Worm (Caenorhabditis elegans) whole organism, L1 larva: ENCODE data around the gene pgph-1.

Experiments used
- C16A3.4 ChIP-seq: fragments of 150-350 bp; optimal IDR thresholded peaks from 2 replicates; lab custom pipeline; 2014; ENCODE audit warnings: missing biosample characterization, missing genetic modification characterization
- F16B12.6 ChIP-seq: fragments of 150-350 bp; optimal IDR thresholded peaks from 2 replicates; lab custom pipeline; 2014; ENCODE audit warnings: missing biosample characterization, missing genetic modification characterization
- alr-1 ChIP-seq: fragments of 200-800 bp; sonication (Bioruptor generic); optimal IDR thresholded peaks from 2 replicates; lab custom pipeline; 2018; ENCODE audit warnings: borderline replicate concordance, mild to moderate bottlenecking, missing genetic modification characterization, missing compliant biosample characterization
- ceh-8 ChIP-seq: fragments of 200-800 bp; sonication (Bioruptor generic); optimal IDR thresholded peaks from 2 replicates; lab custom pipeline; 2018; ENCODE audit warnings: mild to moderate bottlenecking, missing genetic modification characterization, moderate library complexity, missing compliant biosample characterization
- ceh-82 ChIP-seq, 3 experiments: fragments of 150-350 bp in 1 of 3; sonication (generic microtip) in 2 of 3; optimal IDR thresholded peaks; 2 replicates each; lab custom pipeline; 2014 to 2017; ENCODE audit warnings: missing biosample characterization in 3 of 3, missing genetic modification characterization in 3 of 3
- ceh-88 ChIP-seq: fragments of 200-800 bp; sonication (Bioruptor generic); IDR thresholded peaks from 2 replicates; pipeline ENCODE4 v1.3.6; 2022; ENCODE audit warnings: missing genetic modification characterization, missing compliant biosample characterization
- ces-1 ChIP-seq: fragments of 150-350 bp; optimal IDR thresholded peaks from 2 replicates; lab custom pipeline; 2014; ENCODE audit warnings: missing biosample characterization, missing genetic modification reagents, missing genetic modification characterization
- dpl-1 ChIP-seq, 3 experiments: fragments of 150-350 bp in 2 of 3; sonication (generic microtip) in 1 of 3; optimal IDR thresholded peaks; 2 replicates each; lab custom pipeline; 2014 to 2017; ENCODE audit warnings: missing biosample characterization in 3 of 3, missing genetic modification characterization in 3 of 3, missing genetic modification reagents in 3 of 3
- dsc-1 ChIP-seq: sonication (generic microtip); optimal IDR thresholded peaks from 2 replicates; lab custom pipeline; 2016; ENCODE audit warnings: mild to moderate bottlenecking, missing genetic modification characterization, missing compliant biosample characterization
- egl-13 ChIP-seq: sonication (generic microtip); optimal IDR thresholded peaks from 2 replicates; lab custom pipeline; 2016; ENCODE audit warnings: missing genotype, missing genetic modification reagents, missing genetic modification characterization, missing compliant biosample characterization
- egl-27 ChIP-seq, 2 experiments: fragments of 150-350 bp in 1 of 2; sonication (generic microtip); optimal IDR thresholded peaks; 3 replicates each; lab custom pipeline; 2017 to 2018; ENCODE audit warnings: missing biosample characterization in 2 of 2, missing genetic modification characterization in 2 of 2, missing genetic modification reagents in 2 of 2
- elt-2 ChIP-seq: sonication (generic microtip); optimal IDR thresholded peaks from 2 replicates; lab custom pipeline; 2016; ENCODE audit warnings: missing genetic modification characterization, mild to moderate bottlenecking, inconsistent platforms, missing compliant biosample characterization, missing genetic modification reagents
- elt-3 ChIP-seq, 6 experiments: fragments of 150-350 bp in 1 of 6; sonication (generic microtip); optimal IDR thresholded peaks; 2 replicates each; lab custom pipeline; 2017 to 2018; ENCODE audit warnings: missing biosample characterization in 6 of 6, missing genetic modification characterization in 6 of 6, inconsistent platforms in 1 of 6
- fkh-8 ChIP-seq: sonication (generic microtip); optimal IDR thresholded peaks from 2 replicates; lab custom pipeline; 2016; ENCODE audit warnings: mild to moderate bottlenecking, missing genetic modification characterization, missing compliant biosample characterization
- irx-1 ChIP-seq: sonication (generic microtip); optimal IDR thresholded peaks from 2 replicates; lab custom pipeline; 2016; ENCODE audit warnings: missing genetic modification characterization, missing compliant biosample characterization
- isw-1 ChIP-seq: fragments of 200-800 bp; sonication (Bioruptor generic); IDR thresholded peaks from 2 replicates; pipeline ENCODE4 v1.3.6; 2022; ENCODE audit warnings: missing genetic modification characterization, missing compliant biosample characterization
- jun-1 ChIP-seq: fragments of 150-350 bp; optimal IDR thresholded peaks from 2 replicates; lab custom pipeline; 2014; ENCODE audit warnings: missing biosample characterization, missing genetic modification reagents, missing genetic modification characterization
- lin-13 ChIP-seq: fragments of 150-350 bp; optimal IDR thresholded peaks from 2 replicates; lab custom pipeline; 2014; ENCODE audit warnings: missing biosample characterization, missing genetic modification reagents, missing genetic modification characterization
- lin-14 ChIP-seq: fragments of 200-800 bp; sonication (Bioruptor generic); optimal IDR thresholded peaks from 2 replicates; lab custom pipeline; 2018; ENCODE audit warnings: mild to moderate bottlenecking, missing genetic modification characterization, moderate library complexity, missing compliant biosample characterization
- lin-15B ChIP-seq: fragments of 150-350 bp; sonication (generic microtip); optimal IDR thresholded peaks from 3 replicates; lab custom pipeline; 2014; ENCODE audit warnings: missing biosample characterization, missing genetic modification characterization
- lin-35 ChIP-seq, 2 experiments: fragments of 150-350 bp; optimal IDR thresholded peaks; 2 replicates each; lab custom pipeline; 2014; ENCODE audit warnings: missing biosample characterization in 2 of 2, missing genetic modification characterization in 2 of 2, missing genetic modification reagents in 2 of 2
- lin-39 ChIP-seq: fragments of 150-350 bp; optimal IDR thresholded peaks from 2 replicates; lab custom pipeline; 2014; ENCODE audit warnings: missing biosample characterization, missing genetic modification reagents, missing genetic modification characterization
- lsy-2 ChIP-seq, 2 experiments: fragments of 150-350 bp; optimal IDR thresholded peaks; 2 replicates each; lab custom pipeline; 2014; ENCODE audit warnings: missing biosample characterization in 2 of 2, missing genetic modification characterization in 2 of 2
- mdl-1 ChIP-seq, 2 experiments: fragments of 150-350 bp; optimal IDR thresholded peaks; 2 replicates each; lab custom pipeline; 2014 to 2017; ENCODE audit warnings: missing biosample characterization in 2 of 2, missing genetic modification characterization in 2 of 2, inconsistent platforms in 1 of 2
- mef-2 ChIP-seq: fragments of 150-350 bp; optimal IDR thresholded peaks from 2 replicates; lab custom pipeline; 2014; ENCODE audit warnings: missing biosample characterization, missing genetic modification characterization
- mep-1 ChIP-seq: fragments of 150-350 bp; optimal IDR thresholded peaks from 2 replicates; lab custom pipeline; 2014; ENCODE audit warnings: missing biosample characterization, missing genetic modification characterization
- nhr-11 ChIP-seq: fragments of 150-350 bp; optimal IDR thresholded peaks from 2 replicates; lab custom pipeline; 2014; ENCODE audit warnings: missing biosample characterization, missing genetic modification characterization
- nhr-12 ChIP-seq: sonication (generic microtip); optimal IDR thresholded peaks from 2 replicates; lab custom pipeline; 2017; ENCODE audit warnings: missing biosample characterization, missing genetic modification characterization
- nhr-19 ChIP-seq: fragments of 200-800 bp; sonication (Bioruptor generic); conservative IDR thresholded peaks from 2 replicates; pipeline ENCODE4 v1.3.6; 2022; ENCODE audit warnings: missing genetic modification characterization, missing compliant biosample characterization
- nhr-20 ChIP-seq: sonication (generic microtip); optimal IDR thresholded peaks from 2 replicates; lab custom pipeline; 2016; ENCODE audit warnings: mild to moderate bottlenecking, missing genetic modification characterization, missing compliant biosample characterization
- nhr-47 ChIP-seq: sonication (generic microtip); optimal IDR thresholded peaks from 2 replicates; lab custom pipeline; 2016; ENCODE audit warnings: mild to moderate bottlenecking, missing genetic modification characterization, moderate library complexity, missing compliant biosample characterization
- nhr-77 ChIP-seq: fragments of 150-350 bp; optimal IDR thresholded peaks from 2 replicates; lab custom pipeline; 2014; ENCODE audit warnings: missing biosample characterization, missing genetic modification characterization
- nhr-84 ChIP-seq: sonication (generic microtip); optimal IDR thresholded peaks from 2 replicates; lab custom pipeline; 2017; ENCODE audit warnings: missing biosample characterization, missing genetic modification characterization
- nhr-85 ChIP-seq: sonication (generic microtip); peaks from one replicate; lab custom pipeline; 2016; ENCODE audit warnings: missing genetic modification characterization, inconsistent platforms, missing compliant biosample characterization
- nhr-90 ChIP-seq: sonication (generic microtip); optimal IDR thresholded peaks from 2 replicates; lab custom pipeline; 2016; ENCODE audit warnings: mild to moderate bottlenecking, missing genetic modification characterization, missing compliant biosample characterization; ENCODE audit not compliant: poor library complexity
- pax-3 ChIP-seq: fragments of 200-800 bp; sonication (Bioruptor generic); optimal IDR thresholded peaks from 2 replicates; lab custom pipeline; 2018; ENCODE audit warnings: mild to moderate bottlenecking, missing genetic modification characterization, moderate library complexity, missing compliant biosample characterization
- rnt-1 ChIP-seq: sonication (generic microtip); optimal IDR thresholded peaks from 2 replicates; lab custom pipeline; 2016; ENCODE audit warnings: mild to moderate bottlenecking, missing genetic modification characterization, moderate library complexity, missing compliant biosample characterization
- skn-1 ChIP-seq: fragments of 150-350 bp; optimal IDR thresholded peaks from 2 replicates; lab custom pipeline; 2014; ENCODE audit warnings: missing biosample characterization, missing genetic modification characterization
- snpc-4 ChIP-seq: fragments of 150-350 bp; optimal IDR thresholded peaks from 2 replicates; lab custom pipeline; 2014; ENCODE audit warnings: missing biosample characterization, missing genetic modification characterization
- sox-4 ChIP-seq: sonication (generic microtip); optimal IDR thresholded peaks from 2 replicates; lab custom pipeline; 2016; ENCODE audit warnings: missing genetic modification characterization, missing compliant biosample characterization
- sptf-1 ChIP-seq: fragments of 150-350 bp; optimal IDR thresholded peaks from 2 replicates; lab custom pipeline; 2014; ENCODE audit warnings: missing biosample characterization, missing genetic modification characterization
- sup-37 ChIP-seq: fragments of 200-800 bp; sonication (Bioruptor generic); optimal IDR thresholded peaks from 2 replicates; lab custom pipeline; 2018; ENCODE audit warnings: mild to moderate bottlenecking, missing genetic modification characterization, missing compliant biosample characterization
- swsn-7 ChIP-seq: sonication (generic microtip); optimal IDR thresholded peaks from 2 replicates; lab custom pipeline; 2016; ENCODE audit warnings: missing genetic modification characterization, missing compliant biosample characterization
- unc-30 ChIP-seq: sonication (generic microtip); optimal IDR thresholded peaks from 2 replicates; lab custom pipeline; 2017; ENCODE audit warnings: missing biosample characterization, missing genetic modification characterization
- unc-62 ChIP-seq: fragments of 150-350 bp; optimal IDR thresholded peaks from 2 replicates; lab custom pipeline; 2014; ENCODE audit warnings: missing biosample characterization, missing genetic modification reagents, missing genetic modification characterization
- unc-98 ChIP-seq: fragments of 200-800 bp; sonication (Bioruptor generic); IDR thresholded peaks from 2 replicates; pipeline ENCODE4 v1.3.6; 2022; ENCODE audit warnings: missing genetic modification characterization, missing compliant biosample characterization
- vab-15 ChIP-seq: sonication (generic microtip); optimal IDR thresholded peaks from 2 replicates; lab custom pipeline; 2017; ENCODE audit warnings: missing genotype, mild to moderate bottlenecking, missing genetic modification characterization, missing compliant biosample characterization
- xbp-1 ChIP-seq: sonication (generic microtip); optimal IDR thresholded peaks from 2 replicates; lab custom pipeline; 2016; ENCODE audit warnings: missing genetic modification characterization, missing compliant biosample characterization
- ztf-11 ChIP-seq, 2 experiments: sonication (generic microtip); optimal IDR thresholded peaks; 2 replicates each; lab custom pipeline; 2016 to 2017; ENCODE audit warnings: missing genetic modification characterization in 2 of 2, missing biosample characterization in 1 of 2, missing compliant biosample characterization in 1 of 2

The pgph-1 gene

ce11 chrV:5780713-5781360 lies 27.5 kb upstream of the pgph-1 start, which contains the start of gene F44E7.5 (continued):
- peak; percentile 81 for TF ChIP-seq nhr-85 (tag; lab: Kevin White, UChicago)
- no peak for TF ChIP-seq egl-13 (tag; lab: Kevin White, UChicago)
- TF ChIP-seq irx-1 (tag; lab: Kevin White, UChicago): no peak
- no peak for TF ChIP-seq sptf-1 (tag; lab: Kevin White, UChicago)
- no peak for TF ChIP-seq ceh-88 (GFP tag; lab: Robert Waterston, UW)
- TF ChIP-seq nhr-11 (tag; lab: Kevin White, UChicago): no peak
- TF ChIP-seq lin-15B: no peak
- no peak for TF ChIP-seq nhr-12 (tag; lab: Kevin White, UChicago)
- peak; percentile 72 for TF ChIP-seq mep-1 (tag; lab: Kevin White, UChicago)
- peak in 3 of 6 experiments; percentile 11 to 74 (median 51) for TF ChIP-seq elt-3 (tag; optimal IDR thresholded peaks at IDR 0.05; lab: Kevin White, UChicago)
- peak; percentile 92 for TF ChIP-seq lin-14 (GFP tag; lab: Kevin White, UChicago)
- TF ChIP-seq F16B12.6 (tag; lab: Kevin White, UChicago): no peak
- TF ChIP-seq sox-4 (tag; lab: Kevin White, UChicago): no peak
- TF ChIP-seq isw-1 (GFP tag; lab: Robert Waterston, UW): no peak
- no peak for TF ChIP-seq ztf-11 (tag; optimal IDR thresholded peaks at IDR 0.05; lab: Kevin White, UChicago)
- TF ChIP-seq unc-30 (tag; lab: Kevin White, UChicago): no peak
- peak; percentile 83 for TF ChIP-seq nhr-90 (tag; lab: Kevin White, UChicago)
- TF ChIP-seq lin-13 (GFP tag; lab: Kevin White, UChicago): peak; percentile 20
- TF ChIP-seq ceh-8 (GFP tag; lab: Kevin White, UChicago): no peak
- no peak for TF ChIP-seq ces-1 (GFP tag; lab: Kevin White, UChicago)
- peak; percentile 8 for TF ChIP-seq jun-1 (tag; lab: Kevin White, UChicago)
- TF ChIP-seq sup-37: no peak
- peak; percentile 58 for TF ChIP-seq nhr-47 (tag; lab: Kevin White, UChicago)
- TF ChIP-seq mdl-1 (tag; optimal IDR thresholded peaks at IDR 0.05; lab: Kevin White, UChicago): peak in 1 of 2 experiments; percentile 20
- no peak for TF ChIP-seq nhr-77 (tag; lab: Kevin White, UChicago)
- TF ChIP-seq rnt-1 (tag; lab: Kevin White, UChicago): peak; percentile 59
- TF ChIP-seq dpl-1 (GFP tag; optimal IDR thresholded peaks at IDR 0.05; lab: Kevin White, UChicago): peak; percentile 16 to 26 (median 25)
- TF ChIP-seq fkh-8 (tag; lab: Kevin White, UChicago): no peak
- no peak for TF ChIP-seq pax-3 (tag; lab: Kevin White, UChicago)
- no peak for TF ChIP-seq mef-2 (tag; lab: Kevin White, UChicago)
- peak; percentile 20 to 46 for TF ChIP-seq lsy-2 (tag; optimal IDR thresholded peaks at IDR 0.05; lab: Kevin White, UChicago)
- peak; percentile 2 for TF ChIP-seq swsn-7 (tag; lab: Kevin White, UChicago)

ce11 chrV:5779984-5780383 lies 26.7 kb upstream of the pgph-1 start:
- no peak for TF ChIP-seq nhr-84 (tag; lab: Kevin White, UChicago)
- peak in 1 of 2 experiments; percentile 13 for TF ChIP-seq lin-35 (GFP tag; optimal IDR thresholded peaks at IDR 0.05; lab: Kevin White, UChicago)
- TF ChIP-seq jun-1 (tag; lab: Kevin White, UChicago): no peak
- no peak for TF ChIP-seq unc-62
- TF ChIP-seq elt-2 (tag; lab: Kevin White, UChicago): no peak
- peak in 2 of 3 experiments; percentile 19 to 45 for TF ChIP-seq ceh-82 (tag; optimal IDR thresholded peaks at IDR 0.05; lab: Kevin White, UChicago)
- TF ChIP-seq swsn-7 (tag; lab: Kevin White, UChicago): no peak
- TF ChIP-seq C16A3.4 (tag; lab: Kevin White, UChicago): no peak
- TF ChIP-seq lin-14 (GFP tag; lab: Kevin White, UChicago): peak; percentile 77
- TF ChIP-seq ztf-11 (tag; optimal IDR thresholded peaks at IDR 0.05; lab: Kevin White, UChicago): no peak
- TF ChIP-seq dsc-1 (tag; lab: Kevin White, UChicago): no peak
- TF ChIP-seq unc-30 (tag; lab: Kevin White, UChicago): no peak
- TF ChIP-seq egl-27 (tag; optimal IDR thresholded peaks at IDR 0.05; lab: Kevin White, UChicago): no peak
- TF ChIP-seq nhr-85 (tag; lab: Kevin White, UChicago): peak; percentile 48
- no peak for TF ChIP-seq alr-1
- no peak for TF ChIP-seq irx-1 (tag; lab: Kevin White, UChicago)
- peak; percentile 27 for TF ChIP-seq nhr-20 (tag; lab: Kevin White, UChicago)
- TF ChIP-seq xbp-1 (tag; lab: Kevin White, UChicago): no peak
- TF ChIP-seq nhr-19 (GFP tag; lab: Robert Waterston, UW): peak; percentile 63
- TF ChIP-seq sptf-1 (tag; lab: Kevin White, UChicago): no peak
- TF ChIP-seq snpc-4 (tag; lab: Kevin White, UChicago): no peak
- no peak for TF ChIP-seq vab-15 (tag; lab: Kevin White, UChicago)
- no peak for TF ChIP-seq ceh-88 (GFP tag; lab: Robert Waterston, UW)
- no peak for TF ChIP-seq lin-39 (tag; lab: Kevin White, UChicago)
- no peak for TF ChIP-seq sox-4 (tag; lab: Kevin White, UChicago)
- TF ChIP-seq unc-98 (GFP tag; lab: Robert Waterston, UW): 0 out of 2 replicates have a peak, but pooled peaks have one; percentile 22
- peak; percentile 45 for TF ChIP-seq skn-1 (tag; lab: Kevin White, UChicago)
